Fruit fly (Drosophila melanogaster): ENCODE results near the gene CG32081.

CG32081 gene

DNA sequence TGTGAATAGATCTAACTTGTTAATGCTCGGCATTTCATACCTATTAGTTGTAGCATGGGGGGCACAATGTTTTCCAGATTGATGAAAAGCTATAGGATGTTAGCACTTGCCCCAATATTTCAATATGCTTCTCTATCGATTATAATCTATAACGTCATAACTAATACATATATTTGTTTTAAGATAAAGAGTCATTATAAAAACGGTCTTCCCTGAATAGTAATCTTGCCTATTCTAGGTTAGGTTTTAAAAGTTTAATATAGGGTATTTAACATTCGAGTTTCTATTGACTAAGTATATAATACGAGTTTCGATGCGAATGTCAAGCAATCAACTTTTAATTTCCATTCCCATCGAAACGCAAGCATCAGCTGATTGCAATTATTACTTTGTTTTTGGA is 33.8 kb downstream of the CG32081 start, which contains the start of the genes CG6321 and Blos2 (continued):
- no peak for TF ChIP-seq btn (GFP tag; optimal IDR thresholded peaks at IDR 0.05)
- no peak for TF ChIP-seq Doc2 (GFP tag; IDR thresholded peaks at IDR 0.05)
- no peak for TF ChIP-seq CG3726 (GFP tag; IDR thresholded peaks at IDR 0.05)
- TF ChIP-seq bab2 (GFP tag; optimal IDR thresholded peaks at IDR 0.05) = peak; percentile 61
- TF ChIP-seq CG2199 (GFP tag; IDR thresholded peaks at IDR 0.05) = no peak
- TF ChIP-seq wor (GFP tag; IDR thresholded peaks at IDR 0.05) = no peak
- peak; percentile 58 for TF ChIP-seq lbe (GFP tag; optimal IDR thresholded peaks at IDR 0.05)
- peak; percentile 69 for TF ChIP-seq odd (GFP tag; optimal IDR thresholded peaks at IDR 0.05)
- peak; percentile 33 for TF ChIP-seq HLH54F (GFP tag; optimal IDR thresholded peaks at IDR 0.05)
- TF ChIP-seq Hr51 (GFP tag; optimal IDR thresholded peaks at IDR 0.05) = peak; percentile 5 to 88
- peak; percentile 68 for TF ChIP-seq slbo (GFP tag; IDR thresholded peaks at IDR 0.05)
- no peak for TF ChIP-seq luna (GFP tag; optimal IDR thresholded peaks at IDR 0.05)
- TF ChIP-seq tgo (GFP tag; IDR thresholded peaks at IDR 0.05) = peak; percentile 64; the same call in 1 of the 3 replicates
- 0 out of 2 replicates have a peak, but pooled peaks have one; percentile 24 for TF ChIP-seq CG11696 (GFP tag; IDR thresholded peaks at IDR 0.05)
- TF ChIP-seq Bgb (GFP tag; IDR thresholded peaks at IDR 0.05; ENCODE audit: partially characterized antibody) = no peak
- peak; percentile 64 for TF ChIP-seq CG1233 (GFP tag; optimal IDR thresholded peaks at IDR 0.05)
- peak; percentile 11 for TF ChIP-seq Atf-2 (GFP tag; optimal IDR thresholded peaks at IDR 0.05)
- TF ChIP-seq jing (GFP tag; optimal IDR thresholded peaks at IDR 0.05) = peak; percentile 12
- TF ChIP-seq vnd (GFP tag; IDR thresholded peaks at IDR 0.05; ENCODE audit: partially characterized antibody) = no peak
- TF ChIP-seq Gsc (GFP tag; IDR thresholded peaks at IDR 0.05) = no peak
- peak; percentile 66 for TF ChIP-seq Deaf1 (tag; optimal IDR thresholded peaks at IDR 0.05)
- peak; percentile 42 for TF ChIP-seq pum (GFP tag; optimal IDR thresholded peaks at IDR 0.05)
- TF ChIP-seq grn (GFP tag; optimal IDR thresholded peaks at IDR 0.05) = peak; percentile 21
- 0 out of 2 replicates have a peak, but pooled peaks have one; percentile 34 for TF ChIP-seq CG17612 (GFP tag; IDR thresholded peaks at IDR 0.05)
- TF ChIP-seq hbn (GFP tag; IDR thresholded peaks at IDR 0.05; ENCODE audit: partially characterized antibody) = no peak
- peak; percentile 24 for TF ChIP-seq CG31365 (tag; optimal IDR thresholded peaks at IDR 0.05)
- peak; percentile 17 for TF ChIP-seq CG18011 (GFP tag; optimal IDR thresholded peaks at IDR 0.05)
- no peak for TF ChIP-seq emc (GFP tag; optimal IDR thresholded peaks at IDR 0.05)
- peak; percentile 38 for TF ChIP-seq Side (GFP tag; optimal IDR thresholded peaks at IDR 0.05)
- TF ChIP-seq pzg (GFP tag; optimal IDR thresholded peaks at IDR 0.05) = peak; percentile 39
- TF ChIP-seq gsb (GFP tag; IDR thresholded peaks at IDR 0.05) = peak; percentile 74
- peak; percentile 53; the same call in 1 of the 2 replicates for TF ChIP-seq CG3847 (GFP tag; IDR thresholded peaks at IDR 0.05)
- peak; percentile 79 for TF ChIP-seq stc (GFP tag; IDR thresholded peaks at IDR 0.05)
- no peak for TF ChIP-seq crc (GFP tag; optimal IDR thresholded peaks at IDR 0.05)
- TF ChIP-seq bowl (GFP tag; IDR thresholded peaks at IDR 0.05) = no peak
- TF ChIP-seq CG10565 (GFP tag; optimal IDR thresholded peaks at IDR 0.05) = no peak
- no peak for TF ChIP-seq dati (GFP tag; IDR thresholded peaks at IDR 0.05)
- no peak for TF ChIP-seq disco-r (GFP tag; optimal IDR thresholded peaks at IDR 0.05)
- peak; percentile 3 for TF ChIP-seq tx (GFP tag; optimal IDR thresholded peaks at IDR 0.05)
- TF ChIP-seq CG7839 (tag; optimal IDR thresholded peaks at IDR 0.05) = peak; percentile 94
- TF ChIP-seq Meics (GFP tag; optimal IDR thresholded peaks at IDR 0.05) = peak; percentile 85
- TF ChIP-seq CG43689 (GFP tag; IDR thresholded peaks at IDR 0.05) = no peak
- peak; percentile 79 for TF ChIP-seq CG7556 (GFP tag; optimal IDR thresholded peaks at IDR 0.05)
- TF ChIP-seq az2 (GFP tag; optimal IDR thresholded peaks at IDR 0.05) = peak; percentile 66
- no peak for TF ChIP-seq p53 (GFP tag; optimal IDR thresholded peaks at IDR 0.05)
- TF ChIP-seq Hsf (GFP tag; optimal IDR thresholded peaks at IDR 0.05) = peak; percentile 75
- no peak for TF ChIP-seq CG17186 (GFP tag; optimal IDR thresholded peaks at IDR 0.05)
- TF ChIP-seq CG2129 (GFP tag; IDR thresholded peaks at IDR 0.05; ENCODE audit: partially characterized antibody) = no peak
- peak; percentile 56 for TF ChIP-seq vfl (GFP tag; optimal IDR thresholded peaks at IDR 0.05)
- TF ChIP-seq CG9437 (GFP tag; optimal IDR thresholded peaks at IDR 0.05) = peak; percentile 69
- no peak for TF ChIP-seq lov (optimal IDR thresholded peaks at IDR 0.05)
- 0 out of 3 replicates have a peak, but pooled peaks have one; percentile 37 for TF ChIP-seq lov (GFP tag; IDR thresholded peaks at IDR 0.05)

Data from whole organism, embryonic.